Fruit fly (Drosophila melanogaster) whole organism, adult: ENCODE data around the gene EndoU.
"Not testable (repeated sequence)": the region's sequence is repeated elsewhere in the genome, so short reads cannot be mapped to it uniquely, and the experiment has no call there.

Experiments
- CG11617 ChIP-seq: fragments of 200-800 bp; sonication (Bioruptor generic); optimal IDR thresholded peaks from 2 replicates; lab custom pipeline; 2017; ENCODE audit warnings: mild to moderate bottlenecking, missing biosample characterization, missing genetic modification reagents, missing genetic modification characterization
- CG12768 ChIP-seq: fragments of 200-800 bp; sonication (Bioruptor generic); optimal IDR thresholded peaks from 2 replicates; lab custom pipeline; 2017; ENCODE audit warnings: missing biosample characterization, missing genetic modification characterization, mild to moderate bottlenecking, moderate library complexity, missing genetic modification reagents
- CG14711 ChIP-seq: fragments of 200-800 bp; sonication (Bioruptor generic); optimal IDR thresholded peaks from 2 replicates; lab custom pipeline; 2018; ENCODE audit warnings: missing biosample characterization, mild to moderate bottlenecking, missing genetic modification characterization, moderate library complexity
- CG1620 ChIP-seq: fragments of 200-800 bp; sonication (Bioruptor generic); optimal IDR thresholded peaks from 2 replicates; lab custom pipeline; 2016; ENCODE audit warnings: missing biosample characterization, missing genetic modification characterization
- CG33017 ChIP-seq: fragments of 200-800 bp; sonication (Bioruptor generic); optimal IDR thresholded peaks from 2 replicates; lab custom pipeline; 2018; ENCODE audit warnings: missing biosample characterization, mild to moderate bottlenecking, missing genetic modification characterization, moderate library complexity
- CG5204 ChIP-seq: fragments of 200-800 bp; sonication (Bioruptor generic); optimal IDR thresholded peaks from 2 replicates; lab custom pipeline; 2016; ENCODE audit warnings: missing biosample characterization, missing genetic modification characterization
- CG7045 ChIP-seq: fragments of 200-800 bp; sonication (Bioruptor generic); optimal IDR thresholded peaks from 2 replicates; lab custom pipeline; 2017; ENCODE audit warnings: missing biosample characterization, mild to moderate bottlenecking, missing genetic modification characterization
- CG7101 ChIP-seq: fragments of 200-800 bp; sonication (Bioruptor generic); optimal IDR thresholded peaks from 2 replicates; lab custom pipeline; 2018; ENCODE audit warnings: missing biosample characterization, mild to moderate bottlenecking, missing genetic modification characterization, moderate library complexity
- Clk ChIP-seq: fragments of 200-800 bp; sonication (Bioruptor generic); optimal IDR thresholded peaks from 2 replicates; lab custom pipeline; 2017; ENCODE audit warnings: missing biosample characterization, missing genetic modification characterization
- Crg-1 ChIP-seq: fragments of 200-800 bp; sonication (Bioruptor generic); optimal IDR thresholded peaks from 2 replicates; lab custom pipeline; 2016; ENCODE audit warnings: missing biosample characterization, missing genetic modification characterization
- Hr96 ChIP-seq: fragments of 200-800 bp; sonication (Bioruptor generic); optimal IDR thresholded peaks from 2 replicates; lab custom pipeline; 2016; ENCODE audit warnings: missing biosample characterization, missing genetic modification characterization
- Mnt ChIP-seq: fragments of 200-800 bp; sonication (Bioruptor generic); optimal IDR thresholded peaks from 2 replicates; lab custom pipeline; 2016; ENCODE audit warnings: missing biosample characterization, mild to moderate bottlenecking, missing genetic modification characterization
- bab1 ChIP-seq: fragments of 200-800 bp; sonication (Bioruptor generic); optimal IDR thresholded peaks from 3 replicates; lab custom pipeline; 2019; ENCODE audit warnings: missing biosample characterization, mild to moderate bottlenecking, missing genetic modification characterization, moderate library complexity
- cic ChIP-seq: fragments of 200-800 bp; sonication (Bioruptor generic); optimal IDR thresholded peaks from 2 replicates; lab custom pipeline; 2017; ENCODE audit warnings: missing biosample characterization, mild to moderate bottlenecking, missing genetic modification characterization, moderate library complexity
- cnc ChIP-seq, 2 experiments: fragments of >200 bp; optimal IDR thresholded peaks; 2 replicates each; lab custom pipeline; 2017
- kay ChIP-seq: fragments of 200-800 bp; sonication (Bioruptor generic); peaks from one replicate; lab custom pipeline; 2016; ENCODE audit warnings: missing biosample characterization, missing genetic modification characterization, borderline replicate concordance
- ovo ChIP-seq: fragments of 200-800 bp; sonication (Bioruptor generic); optimal IDR thresholded peaks from 2 replicates; lab custom pipeline; 2016; ENCODE audit warnings: missing biosample characterization, missing genetic modification characterization
- pad ChIP-seq: fragments of 200-800 bp; sonication (Bioruptor generic); optimal IDR thresholded peaks from 3 replicates; lab custom pipeline; 2017; ENCODE audit warnings: missing biosample characterization, missing genetic modification characterization, mild to moderate bottlenecking, moderate library complexity, missing genetic modification reagents
- tj ChIP-seq: fragments of 200-800 bp; sonication (Bioruptor generic); optimal IDR thresholded peaks from 3 replicates; lab custom pipeline; 2017; ENCODE audit warnings: missing biosample characterization, mild to moderate bottlenecking, missing genetic modification characterization, moderate library complexity
- toe ChIP-seq: fragments of 200-800 bp; sonication (Bioruptor generic); optimal IDR thresholded peaks from 2 replicates; lab custom pipeline; 2016; ENCODE audit warnings: missing biosample characterization, missing genetic modification characterization

The EndoU gene

dm6 chr3R:15899650-15900049 lies 8.5 kb upstream of the EndoU start:
- TF ChIP-seq cic (GFP tag; lab: Kevin White, UChicago) (no peak), Crg-1 (GFP tag; lab: Kevin White, UChicago) (no peak), bab1 (GFP tag; lab: Kevin White, UChicago) (no peak), CG14711 (peak; percentile 10), toe (GFP tag; lab: Kevin White, UChicago) (peak; percentile 12), tj (no peak), CG12768 (GFP tag; lab: Kevin White, UChicago) (peak; percentile 14), cnc (optimal IDR thresholded peaks at IDR 0.05; lab: Kevin White, UChicago) (no peak), ovo (GFP tag; lab: Kevin White, UChicago) (no peak), CG7101 (peak; percentile 19), Hr96 (GFP tag; lab: Kevin White, UChicago) (peak; percentile 32), CG11617 (GFP tag; lab: Kevin White, UChicago) (no peak), CG7045 (peak; percentile 68), kay (GFP tag; lab: Kevin White, UChicago) (no peak), pad (no peak), CG1620 (GFP tag; lab: Kevin White, UChicago) (no peak), Clk (no peak), CG33017 (tag; lab: Kevin White, UChicago) (peak; percentile 44), Mnt (GFP tag; lab: Kevin White, UChicago) (no peak), CG5204 (peak; percentile 53)

- TF ChIP-seq ovo (GFP tag; lab: Kevin White, UChicago) = peak; percentile 70
- peak; percentile 89 for TF ChIP-seq pad
Observed at dm6 chr3R:15901097-15901709, 7.0 kb upstream of the EndoU start.

dm6 chr3R:15904543-15904942 lies 3.7 kb upstream of the EndoU start, which contains the start of gene glob1:
Gene glob1, minus strand, starts transcription at chr3R:15904643.
- not testable (repeated sequence) for TF ChIP-seq cnc (optimal IDR thresholded peaks at IDR 0.05; lab: Kevin White, UChicago); CG14711; pad

dm6 chr3R:15913231-15913630 lies 5.0 kb downstream of the EndoU start:
- TF ChIP-seq cic (GFP tag; lab: Kevin White, UChicago) (no peak), CG7045 (no peak), CG12768 (GFP tag; lab: Kevin White, UChicago) (no peak), CG5204 (no peak), Clk (no peak), kay (GFP tag; lab: Kevin White, UChicago) (no peak), CG11617 (GFP tag; lab: Kevin White, UChicago) (no peak), Crg-1 (GFP tag; lab: Kevin White, UChicago) (no peak), Hr96 (GFP tag; lab: Kevin White, UChicago) (no peak), CG1620 (GFP tag; lab: Kevin White, UChicago) (no peak), tj (no peak), bab1 (GFP tag; lab: Kevin White, UChicago) (no peak), cnc (optimal IDR thresholded peaks at IDR 0.05; lab: Kevin White, UChicago) (no peak)

dm6 chr3R:15917907-15918306 lies 9.7 kb downstream of the EndoU start, which contains the start of gene CG45105:
Gene CG45105, minus strand, starts transcription at chr3R:15918007.
- no peak for TF ChIP-seq tj
- no peak for TF ChIP-seq CG12768 (GFP tag; lab: Kevin White, UChicago)
- no peak for TF ChIP-seq cic (GFP tag; lab: Kevin White, UChicago)
- no peak for TF ChIP-seq bab1 (GFP tag; lab: Kevin White, UChicago)

- TF ChIP-seq Crg-1 (GFP tag; lab: Kevin White, UChicago) = no peak
- no peak for TF ChIP-seq Mnt (GFP tag; lab: Kevin White, UChicago)
- TF ChIP-seq CG14711 = no peak
- no peak for TF ChIP-seq CG1620 (GFP tag; lab: Kevin White, UChicago)
Observed at dm6 chr3R:15919367-15920228, 11.4 kb downstream of the EndoU start.

- no peak for TF ChIP-seq CG5204
- no peak for TF ChIP-seq cic (GFP tag; lab: Kevin White, UChicago)
- TF ChIP-seq Crg-1 (GFP tag; lab: Kevin White, UChicago) = no peak
- no peak for TF ChIP-seq CG33017 (tag; lab: Kevin White, UChicago)
- TF ChIP-seq tj = no peak
- no peak for TF ChIP-seq Hr96 (GFP tag; lab: Kevin White, UChicago)
- TF ChIP-seq pad = no peak
- no peak for TF ChIP-seq kay (GFP tag; lab: Kevin White, UChicago)
- TF ChIP-seq CG12768 (GFP tag; lab: Kevin White, UChicago) = no peak
- no peak for TF ChIP-seq Clk
- TF ChIP-seq ovo (GFP tag; lab: Kevin White, UChicago) = no peak
- no peak for TF ChIP-seq bab1 (GFP tag; lab: Kevin White, UChicago)
Observed at dm6 chr3R:15920229-15920533, 12.0 kb downstream of the EndoU start.
